In the genomic region with DNA sequence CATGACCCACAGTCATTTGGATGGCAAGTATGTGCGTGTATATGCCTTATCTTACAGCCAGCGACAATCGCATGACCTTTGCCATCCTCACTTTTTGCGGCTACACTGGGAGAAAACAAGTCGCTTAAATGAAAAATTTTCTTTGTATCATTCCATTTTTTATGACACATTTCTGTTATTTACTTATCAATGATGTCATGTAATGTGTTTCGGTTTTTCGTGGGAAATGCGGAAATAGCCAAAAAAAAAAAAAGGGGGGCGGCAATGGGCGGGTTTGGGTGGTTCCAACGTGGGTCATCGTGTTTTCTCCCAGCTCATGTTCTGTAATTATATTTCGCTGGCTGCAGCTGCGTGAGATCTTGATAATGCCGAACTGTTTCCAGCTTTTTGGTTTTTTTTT, we compare ENCODE assay signal across 1 fruit fly cellular context.
TF ChIP-seq lines count a peak whose summit lies in the region.

No protein-coding gene starts in this region.

TF ChIP-seq in whole organism, embryonic, 481 proteins besides CTCF, POLR2A, EP300 and RAD21 (continued from another document):
- no peak for TF ChIP-seq az2 (GFP tag; optimal IDR thresholded peaks at IDR 0.05; lab: Kevin White, UChicago)
- TF ChIP-seq Ets65A (GFP tag; lab: Kevin White, UChicago): peak; percentile 80
- peak; percentile 2 for TF ChIP-seq Abd-B (GFP tag; optimal IDR thresholded peaks at IDR 0.05; lab: Kevin White, UChicago)
- TF ChIP-seq lmd (GFP tag; IDR thresholded peaks at IDR 0.05; lab: Robert Waterston, UW): peak; percentile 27; the same call in 1 of the 2 replicates
- no peak for TF ChIP-seq CG7987 (GFP tag; optimal IDR thresholded peaks at IDR 0.05; lab: Kevin White, UChicago)
- peak; percentile 86 for TF ChIP-seq sens (GFP tag; lab: Kevin White, UChicago)
- TF ChIP-seq Xbp1 (GFP tag; optimal IDR thresholded peaks at IDR 0.05; lab: Kevin White, UChicago): peak; percentile 0
TF ChIP-seq in whole organism, embryonic: peak in this region for 20.
